Worm (Caenorhabditis elegans) whole organism, mixed stage, embryonic: ENCODE results near the gene C03G6.17.

Experiments used
- M03D4.4 ChIP-seq: sonication (generic microtip); optimal IDR thresholded peaks from 2 replicates; lab custom pipeline; 2017; ENCODE audit warnings: mild to moderate bottlenecking, missing genetic modification characterization, missing compliant biosample characterization
- ces-1 ChIP-seq: fragments of 150-350 bp; optimal IDR thresholded peaks from 2 replicates; lab custom pipeline; 2014; ENCODE audit warnings: missing biosample characterization, missing genetic modification reagents, missing genetic modification characterization
- elt-1 ChIP-seq: sonication (generic microtip); optimal IDR thresholded peaks from 2 replicates; lab custom pipeline; 2017; ENCODE audit warnings: missing genetic modification characterization, mild to moderate bottlenecking, missing compliant biosample characterization, antibody characterized with exemption, moderate library complexity, borderline replicate concordance; ENCODE audit not compliant: insufficient read depth
- lin-32 ChIP-seq: fragments of 200-800 bp; sonication (Bioruptor generic); optimal IDR thresholded peaks from 2 replicates; lab custom pipeline; 2018; ENCODE audit warnings: mild to moderate bottlenecking, missing genetic modification characterization, missing compliant biosample characterization
- lsy-2 ChIP-seq: fragments of 150-350 bp; optimal IDR thresholded peaks from 2 replicates; lab custom pipeline; 2014; ENCODE audit warnings: missing biosample characterization, missing genetic modification characterization
- nhr-237 ChIP-seq: fragments of 150-350 bp; optimal IDR thresholded peaks from 2 replicates; lab custom pipeline; 2014; ENCODE audit warnings: missing biosample characterization, missing genetic modification characterization
- pha-4 ChIP-seq: fragments of 150-350 bp; optimal IDR thresholded peaks from 2 replicates; lab custom pipeline; 2018; ENCODE audit warnings: missing biosample characterization, missing genetic modification reagents, missing genetic modification characterization
- unc-62 ChIP-seq: fragments of 150-350 bp; optimal IDR thresholded peaks from 2 replicates; lab custom pipeline; 2014; ENCODE audit warnings: missing biosample characterization, missing genetic modification reagents, missing genetic modification characterization
- zip-8 ChIP-seq: fragments of 150-350 bp; optimal IDR thresholded peaks from 2 replicates; lab custom pipeline; 2014; ENCODE audit warnings: missing biosample characterization, missing genetic modification characterization
- ztf-11 ChIP-seq: fragments of 150-350 bp; optimal IDR thresholded peaks from 2 replicates; lab custom pipeline; 2014; ENCODE audit warnings: missing biosample characterization, missing genetic modification characterization

- TF ChIP-seq lsy-2 (no peak), ces-1 (GFP tag; lab: Kevin White, UChicago) (no peak), M03D4.4 (tag; lab: Kevin White, UChicago) (no peak), nhr-237 (tag; lab: Kevin White, UChicago) (no peak), lin-32 (GFP tag; lab: Kevin White, UChicago) (no peak), unc-62 (GFP tag; lab: Kevin White, UChicago) (no peak), zip-8 (no peak), pha-4 (tag; lab: Kevin White, UChicago) (no peak), ztf-11 (tag; lab: Kevin White, UChicago) (no peak), elt-1 (no peak)
Measured at ce11 chrV:7369578-7369977, 11.3 kb downstream of the C03G6.17 start, which contains the start of gene srj-14.
